Worm (Caenorhabditis elegans): ENCODE data around the gene oac-49.
A peak's percentile ranks its signal among the peaks of the same experiment; 100 is the strongest.

oac-49 gene

DNA sequence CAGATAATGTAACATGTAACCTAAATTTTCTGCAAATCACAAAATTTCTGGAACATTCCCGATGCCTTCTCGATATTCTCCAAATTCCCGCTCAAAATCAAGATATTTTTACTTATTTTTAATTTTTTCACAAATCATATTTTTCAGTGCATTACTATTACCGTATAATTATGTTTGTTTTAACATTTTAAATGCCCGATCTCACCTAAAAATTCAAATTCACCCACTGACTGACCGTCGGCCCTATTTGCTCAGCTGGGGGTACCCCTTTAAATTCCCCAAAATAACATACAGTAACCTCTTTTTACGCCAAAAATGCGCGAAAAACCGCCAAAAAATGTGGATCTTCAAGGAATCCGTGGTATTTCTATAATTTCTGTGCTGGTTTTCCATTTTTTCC, at the start of gene oac-49:
oac-49 (plus strand) TSS at position 301 of the 400 bp plus-strand sequence.
- TF ChIP-seq ets-7 (tag; optimal IDR thresholded peaks at IDR 0.05) (no peak), tbx-11 (GFP tag; IDR thresholded peaks at IDR 0.05) (no peak), hmbx-1 (tag; optimal IDR thresholded peaks at IDR 0.05) (no peak), ama-1 (optimal IDR thresholded peaks at IDR 0.05) (no peak), ceh-13 (GFP tag; optimal IDR thresholded peaks at IDR 0.05) (no peak), pes-1 (GFP tag; IDR thresholded peaks at IDR 0.05) (no peak), hmg-4 (GFP tag; optimal IDR thresholded peaks at IDR 0.05) (no peak), scrt-1 (GFP tag; IDR thresholded peaks at IDR 0.05) (no peak), sea-1 (GFP tag; conservative IDR thresholded peaks at IDR 0.05) (no peak), aly-1 (tag; optimal IDR thresholded peaks at IDR 0.05) (no peak), F13C5.2 (tag; optimal IDR thresholded peaks at IDR 0.05) (no peak), ceh-36 (tag; optimal IDR thresholded peaks at IDR 0.05) (no peak), tra-4 (tag; optimal IDR thresholded peaks at IDR 0.05) (no peak), B0310.2 (tag; optimal IDR thresholded peaks at IDR 0.05) (no peak), hnd-1 (tag; optimal IDR thresholded peaks at IDR 0.05) (no peak)

DNA sequence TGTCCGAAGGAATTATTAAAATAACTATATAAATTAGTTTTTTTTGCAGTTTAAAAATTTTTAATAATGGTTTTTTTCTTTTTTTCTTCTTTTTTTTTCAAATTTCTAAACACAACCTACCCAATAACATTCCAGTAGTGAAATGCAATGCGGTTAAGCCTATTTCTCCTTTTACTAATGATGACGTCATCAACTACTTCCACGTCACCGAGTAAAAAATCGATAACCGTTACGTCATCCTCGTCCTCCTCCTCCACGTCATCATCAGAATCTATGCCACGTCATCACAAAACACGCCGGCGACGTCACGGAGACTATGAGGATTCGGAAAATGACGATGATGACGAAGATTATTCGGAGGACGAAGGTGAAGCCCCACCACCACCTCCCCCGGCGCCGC, 43.1 kb upstream of the oac-49 start, which contains the start of gene hot-2:
hot-2 (plus strand) TSS at position 134 of the 400 bp plus-strand sequence.
- TF ChIP-seq tbx-37 (GFP tag; conservative IDR thresholded peaks at IDR 0.05), result no peak
- no peak for TF ChIP-seq hnd-1 (tag; optimal IDR thresholded peaks at IDR 0.05)
- no peak for TF ChIP-seq aly-1 (tag; optimal IDR thresholded peaks at IDR 0.05)

DNA sequence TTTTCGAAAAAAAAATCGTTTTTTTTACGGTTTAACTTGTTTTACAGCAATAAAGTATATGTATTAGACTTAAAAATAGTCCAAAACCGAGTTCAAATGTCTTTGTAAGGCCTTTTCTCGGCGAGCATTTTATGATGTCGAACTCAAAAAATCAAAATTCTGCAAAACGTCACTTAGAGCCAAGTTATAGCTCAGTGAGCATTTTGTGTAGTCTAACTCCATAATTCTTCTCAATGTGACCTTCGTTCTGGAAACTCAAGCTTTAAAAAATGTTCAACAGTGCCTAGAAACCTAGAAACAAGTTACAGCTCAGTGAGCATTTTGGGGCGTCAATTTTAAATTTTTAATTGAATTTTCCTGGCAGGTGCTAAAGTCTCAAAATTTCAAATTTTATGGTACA, 42.1 kb upstream of the oac-49 start:
- TF ChIP-seq flt-1 (GFP tag; IDR thresholded peaks at IDR 0.05), result no peak
- TF ChIP-seq hmg-4 (GFP tag; optimal IDR thresholded peaks at IDR 0.05), result no peak
- TF ChIP-seq scrt-1 (GFP tag; IDR thresholded peaks at IDR 0.05), result no peak
- TF ChIP-seq B0310.2 (tag; optimal IDR thresholded peaks at IDR 0.05), result no peak
- no peak for TF ChIP-seq ceh-13 (GFP tag; optimal IDR thresholded peaks at IDR 0.05)
- no peak for TF ChIP-seq tbx-37 (GFP tag; conservative IDR thresholded peaks at IDR 0.05)
- TF ChIP-seq sea-1 (GFP tag; conservative IDR thresholded peaks at IDR 0.05), result no peak
- no peak for TF ChIP-seq tra-4 (tag; optimal IDR thresholded peaks at IDR 0.05)
- no peak for TF ChIP-seq pes-1 (GFP tag; IDR thresholded peaks at IDR 0.05)
- TF ChIP-seq hnd-1 (tag; optimal IDR thresholded peaks at IDR 0.05), result no peak
- TF ChIP-seq ets-7 (tag; optimal IDR thresholded peaks at IDR 0.05), result no peak
- no peak for TF ChIP-seq ama-1 (optimal IDR thresholded peaks at IDR 0.05)
- no peak for TF ChIP-seq tbx-11 (GFP tag; IDR thresholded peaks at IDR 0.05)
- no peak for TF ChIP-seq hmbx-1 (tag; optimal IDR thresholded peaks at IDR 0.05)
- no peak for TF ChIP-seq aly-1 (tag; optimal IDR thresholded peaks at IDR 0.05)
- no peak for TF ChIP-seq ceh-36 (tag; optimal IDR thresholded peaks at IDR 0.05)

DNA sequence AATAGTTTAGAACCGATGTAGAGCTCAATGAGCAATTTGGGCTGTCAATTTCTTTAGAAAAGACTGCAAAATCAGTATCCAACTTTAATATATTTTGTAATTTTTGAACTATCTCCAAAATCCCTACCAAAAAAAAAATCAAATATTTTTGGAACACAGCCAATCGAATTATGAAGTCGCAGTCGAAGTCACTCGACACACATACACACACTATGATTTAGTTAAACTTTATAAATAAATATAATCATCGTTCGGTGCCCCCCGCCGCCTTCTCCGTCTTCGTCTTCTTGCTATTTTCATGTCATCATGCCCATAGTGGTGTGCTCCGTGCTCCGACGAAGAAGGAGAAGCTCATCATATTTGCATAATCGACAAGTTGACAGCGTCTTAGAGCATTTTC, 40.7 kb upstream of the oac-49 start:
- TF ChIP-seq hmbx-1 (tag; optimal IDR thresholded peaks at IDR 0.05) (no peak), ceh-13 (GFP tag; optimal IDR thresholded peaks at IDR 0.05) (no peak), ceh-36 (tag; optimal IDR thresholded peaks at IDR 0.05) (no peak), sea-1 (GFP tag; conservative IDR thresholded peaks at IDR 0.05) (no peak), tra-4 (tag; optimal IDR thresholded peaks at IDR 0.05) (no peak), ama-1 (optimal IDR thresholded peaks at IDR 0.05) (no peak), hnd-1 (tag; optimal IDR thresholded peaks at IDR 0.05) (no peak), tbx-37 (GFP tag; conservative IDR thresholded peaks at IDR 0.05) (no peak), B0310.2 (tag; optimal IDR thresholded peaks at IDR 0.05) (no peak), aly-1 (tag; optimal IDR thresholded peaks at IDR 0.05) (no peak), ets-7 (tag; optimal IDR thresholded peaks at IDR 0.05) (no peak), tbx-11 (GFP tag; IDR thresholded peaks at IDR 0.05) (no peak), pes-1 (GFP tag; IDR thresholded peaks at IDR 0.05) (no peak), F13C5.2 (tag; optimal IDR thresholded peaks at IDR 0.05) (no peak), hmg-4 (GFP tag; optimal IDR thresholded peaks at IDR 0.05) (no peak), scrt-1 (GFP tag; IDR thresholded peaks at IDR 0.05) (no peak), flt-1 (GFP tag; IDR thresholded peaks at IDR 0.05) (no peak)

DNA sequence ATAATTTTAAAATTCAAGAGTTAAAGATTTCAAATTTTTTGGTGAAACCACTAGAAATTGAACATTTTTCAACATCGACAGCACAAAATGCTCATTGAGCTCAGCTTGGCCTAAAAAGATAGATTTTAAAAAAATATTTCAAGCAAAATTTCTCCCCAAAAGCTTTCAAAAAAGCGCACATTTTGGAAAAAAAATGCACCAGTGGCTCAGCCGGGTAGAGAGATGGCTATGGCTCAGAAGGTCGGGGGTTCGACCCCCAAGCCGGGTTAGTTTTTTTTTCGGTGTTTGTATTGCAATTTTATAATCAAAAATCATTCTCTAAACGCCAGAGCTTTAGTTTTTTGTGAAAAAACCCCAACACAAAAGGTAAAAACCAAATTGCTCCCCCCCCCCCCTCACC, 40.0 kb upstream of the oac-49 start:
- TF ChIP-seq tbx-37 (GFP tag; conservative IDR thresholded peaks at IDR 0.05) (no peak), ets-7 (tag; optimal IDR thresholded peaks at IDR 0.05) (no peak), ceh-13 (GFP tag; optimal IDR thresholded peaks at IDR 0.05) (no peak), sea-1 (GFP tag; conservative IDR thresholded peaks at IDR 0.05) (no peak)

DNA sequence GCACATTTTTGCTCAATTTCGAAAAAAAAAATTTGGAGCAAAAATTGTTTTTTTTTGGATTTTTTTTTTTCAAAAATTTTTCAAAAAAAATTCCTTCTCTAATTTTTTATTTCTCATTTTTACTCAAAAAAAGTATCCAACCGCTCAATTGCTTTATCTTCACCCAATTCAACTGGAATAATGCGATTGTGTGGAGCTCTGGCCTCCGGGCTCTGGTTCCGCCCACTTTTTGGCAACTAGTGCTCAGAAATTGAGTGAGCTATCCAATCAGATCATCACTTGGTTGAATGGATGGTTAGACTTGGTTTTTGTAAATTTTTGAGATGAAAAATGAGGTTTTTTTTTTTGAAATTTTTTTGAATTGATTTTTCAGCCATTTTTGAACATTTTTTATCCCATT, 38.9 kb upstream of the oac-49 start:
- TF ChIP-seq tbx-11 (GFP tag; IDR thresholded peaks at IDR 0.05) (no peak), tra-4 (tag; optimal IDR thresholded peaks at IDR 0.05) (no peak), flt-1 (GFP tag; IDR thresholded peaks at IDR 0.05) (no peak), ama-1 (optimal IDR thresholded peaks at IDR 0.05) (no peak)

DNA sequence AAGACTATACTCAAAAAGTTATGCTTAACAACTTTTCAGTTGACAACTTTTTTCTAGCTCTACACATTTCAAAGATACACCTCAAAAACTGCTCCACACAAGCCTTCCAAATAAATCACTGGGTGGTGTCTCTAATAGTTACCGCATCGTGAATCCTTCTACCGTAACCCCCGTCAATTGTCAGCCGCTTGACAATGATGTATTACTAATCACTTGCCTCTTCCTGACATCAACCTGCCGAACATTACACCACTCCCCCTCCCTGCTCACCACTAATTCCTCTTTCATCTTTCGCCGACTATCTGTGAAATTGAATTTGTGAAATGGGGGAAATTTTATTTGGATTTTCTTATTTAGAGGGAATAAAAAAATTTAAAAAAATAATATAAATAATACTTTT, 36.1 kb upstream of the oac-49 start:
- no peak for TF ChIP-seq F13C5.2 (tag; optimal IDR thresholded peaks at IDR 0.05)
- no peak for TF ChIP-seq hmbx-1 (tag; optimal IDR thresholded peaks at IDR 0.05)
- TF ChIP-seq ceh-13 (GFP tag; optimal IDR thresholded peaks at IDR 0.05), result no peak
- TF ChIP-seq hnd-1 (tag; optimal IDR thresholded peaks at IDR 0.05), result no peak
- no peak for TF ChIP-seq ets-7 (tag; optimal IDR thresholded peaks at IDR 0.05)
- TF ChIP-seq tra-4 (tag; optimal IDR thresholded peaks at IDR 0.05), result no peak
- TF ChIP-seq ama-1 (optimal IDR thresholded peaks at IDR 0.05), result no peak
- no peak for TF ChIP-seq scrt-1 (GFP tag; IDR thresholded peaks at IDR 0.05)
- TF ChIP-seq sea-1 (GFP tag; conservative IDR thresholded peaks at IDR 0.05), result no peak
- TF ChIP-seq tbx-11 (GFP tag; IDR thresholded peaks at IDR 0.05), result no peak
- no peak for TF ChIP-seq flt-1 (GFP tag; IDR thresholded peaks at IDR 0.05)
- no peak for TF ChIP-seq hmg-4 (GFP tag; optimal IDR thresholded peaks at IDR 0.05)
- TF ChIP-seq B0310.2 (tag; optimal IDR thresholded peaks at IDR 0.05), result no peak
- no peak for TF ChIP-seq pes-1 (GFP tag; IDR thresholded peaks at IDR 0.05)
- TF ChIP-seq ceh-36 (tag; optimal IDR thresholded peaks at IDR 0.05), result no peak
- TF ChIP-seq aly-1 (tag; optimal IDR thresholded peaks at IDR 0.05), result no peak
- no peak for TF ChIP-seq tbx-37 (GFP tag; conservative IDR thresholded peaks at IDR 0.05)

DNA sequence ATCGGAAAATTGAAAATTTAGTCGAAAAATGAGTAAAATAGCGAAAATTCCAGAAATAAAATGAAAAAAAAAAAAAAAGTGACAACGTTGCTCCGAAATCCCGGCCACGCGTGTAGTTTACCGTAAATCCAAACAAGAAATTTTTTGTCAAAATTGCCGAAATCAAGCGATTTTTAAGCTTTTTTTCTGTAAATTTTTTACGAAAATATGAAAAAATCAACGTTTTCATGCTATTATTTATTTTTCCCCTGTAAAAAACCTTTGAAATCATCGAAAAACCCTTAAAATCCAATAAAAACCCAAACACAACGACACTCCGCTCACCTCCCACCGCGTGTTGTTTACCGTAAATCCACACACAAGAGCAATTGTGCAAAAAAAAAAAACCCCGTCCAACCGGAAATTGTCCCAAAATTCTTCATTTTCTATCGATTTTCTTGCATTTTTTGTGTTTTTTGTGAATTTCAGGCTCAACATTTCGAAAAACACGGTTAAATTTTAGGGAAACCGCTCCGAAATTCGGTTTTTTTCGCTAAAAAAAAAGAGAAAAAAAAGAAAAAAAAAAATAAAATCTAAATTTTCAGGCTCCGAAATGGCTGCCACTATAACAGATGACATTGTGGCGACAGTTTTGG, 27.7 kb upstream of the oac-49 start, which contains the start of the genes Y39B6A.3 and pph-5:
Y39B6A.3 (minus strand) TSS at position 51 of the 635 bp plus-strand sequence.
pph-5 (plus strand) TSS at position 585 of the 635 bp plus-strand sequence.
- TF ChIP-seq F13C5.2 (tag; optimal IDR thresholded peaks at IDR 0.05) (peak; percentile 28), hmbx-1 (tag; optimal IDR thresholded peaks at IDR 0.05) (no peak), pes-1 (GFP tag; IDR thresholded peaks at IDR 0.05) (no peak), ceh-36 (tag; optimal IDR thresholded peaks at IDR 0.05) (no peak), ama-1 (optimal IDR thresholded peaks at IDR 0.05) (no peak), tra-4 (tag; optimal IDR thresholded peaks at IDR 0.05) (no peak), flt-1 (GFP tag; IDR thresholded peaks at IDR 0.05) (no peak), aly-1 (tag; optimal IDR thresholded peaks at IDR 0.05) (no peak), sea-1 (GFP tag; conservative IDR thresholded peaks at IDR 0.05) (no peak), ets-7 (tag; optimal IDR thresholded peaks at IDR 0.05) (no peak), B0310.2 (tag; optimal IDR thresholded peaks at IDR 0.05) (no peak), ceh-13 (GFP tag; optimal IDR thresholded peaks at IDR 0.05) (no peak), hmg-4 (GFP tag; optimal IDR thresholded peaks at IDR 0.05) (no peak), scrt-1 (GFP tag; IDR thresholded peaks at IDR 0.05) (no peak), tbx-37 (GFP tag; conservative IDR thresholded peaks at IDR 0.05) (no peak), hnd-1 (tag; optimal IDR thresholded peaks at IDR 0.05) (no peak), tbx-11 (GFP tag; IDR thresholded peaks at IDR 0.05) (0 out of 2 replicates have a peak, but pooled peaks have one; percentile 11)
